Fruit fly (Drosophila melanogaster) whole organism, prepupa: ENCODE measurements around the gene Vha100-2.

Experiments used
- CG10631 ChIP-seq: fragments of 200-800 bp; sonication (Bioruptor generic); optimal IDR thresholded peaks from 2 replicates; lab custom pipeline; 2016; ENCODE audit warnings: missing biosample characterization, missing genetic modification characterization
- CG10669 ChIP-seq: fragments of 200-800 bp; sonication (Bioruptor generic); optimal IDR thresholded peaks from 3 replicates; lab custom pipeline; 2018; ENCODE audit warnings: missing biosample characterization, mild to moderate bottlenecking, missing genetic modification characterization, moderate library complexity
- CG11902 ChIP-seq: fragments of 200-800 bp; sonication (Bioruptor generic); optimal IDR thresholded peaks from 3 replicates; lab custom pipeline; 2016; ENCODE audit warnings: missing biosample characterization, missing genetic modification characterization
- CG15336 ChIP-seq: fragments of 200-800 bp; sonication (Bioruptor generic); IDR thresholded peaks from 2 replicates; pipeline ENCODE4 v1.3.6; 2022; ENCODE audit warnings: missing biosample characterization, missing genetic modification characterization
- CG1621 ChIP-seq: fragments of 200-800 bp; sonication (Bioruptor generic); optimal IDR thresholded peaks from 3 replicates; lab custom pipeline; 2018; ENCODE audit warnings: missing biosample characterization, mild to moderate bottlenecking, missing genetic modification characterization
- CG16779 ChIP-seq: fragments of 200-800 bp; sonication (Bioruptor generic); optimal IDR thresholded peaks from 3 replicates; lab custom pipeline; 2017; ENCODE audit warnings: missing biosample characterization, mild to moderate bottlenecking, missing genetic modification characterization
- CG31627 ChIP-seq: fragments of 200-800 bp; sonication (Bioruptor generic); optimal IDR thresholded peaks from 3 replicates; lab custom pipeline; 2016; ENCODE audit warnings: missing biosample characterization, missing genetic modification characterization
- CG34406 ChIP-seq: fragments of 200-800 bp; sonication (Bioruptor generic); optimal IDR thresholded peaks from 3 replicates; lab custom pipeline; 2016; ENCODE audit warnings: missing biosample characterization, missing genetic modification characterization
- CG3919 ChIP-seq: fragments of 200-800 bp; sonication (Bioruptor generic); optimal IDR thresholded peaks from 3 replicates; lab custom pipeline; 2016; ENCODE audit warnings: missing biosample characterization, missing genetic modification characterization
- CG4318 ChIP-seq: fragments of 200-800 bp; sonication (Bioruptor generic); optimal IDR thresholded peaks from 3 replicates; lab custom pipeline; 2017; ENCODE audit warnings: missing biosample characterization, mild to moderate bottlenecking, missing genetic modification characterization
- CG6163 ChIP-seq: fragments of 200-800 bp; sonication (Bioruptor generic); IDR thresholded peaks from 3 replicates; pipeline ENCODE4 v1.3.6; 2022; ENCODE audit warnings: missing biosample characterization, missing genetic modification characterization
- CG6792 ChIP-seq: fragments of 200-800 bp; sonication (Bioruptor generic); optimal IDR thresholded peaks from 3 replicates; lab custom pipeline; 2016; ENCODE audit warnings: missing biosample characterization, missing genetic modification characterization
- CG6808 ChIP-seq: fragments of 200-800 bp; sonication (Bioruptor generic); optimal IDR thresholded peaks from 3 replicates; lab custom pipeline; 2017; ENCODE audit warnings: missing biosample characterization, missing genetic modification characterization, mild to moderate bottlenecking, moderate library complexity, missing genetic modification reagents
- CG7368 ChIP-seq: fragments of 200-800 bp; sonication (Bioruptor generic); optimal IDR thresholded peaks from 3 replicates; lab custom pipeline; 2016; ENCODE audit warnings: missing biosample characterization, missing genetic modification characterization
- CG8319 ChIP-seq: fragments of 200-800 bp; sonication (Bioruptor generic); optimal IDR thresholded peaks from 3 replicates; lab custom pipeline; 2016; ENCODE audit warnings: missing biosample characterization, missing genetic modification characterization
- Eip75B ChIP-seq: fragments of 200-800 bp; sonication (Bioruptor generic); optimal IDR thresholded peaks from 3 replicates; lab custom pipeline; 2016; ENCODE audit warnings: missing biosample characterization, missing genetic modification characterization
- Eip78C ChIP-seq: fragments of 200-800 bp; sonication (Bioruptor generic); peaks from one replicate; lab custom pipeline; 2016; ENCODE audit warnings: missing biosample characterization, missing genetic modification characterization
- Ets21C ChIP-seq: fragments of 200-800 bp; sonication (Bioruptor generic); optimal IDR thresholded peaks from 3 replicates; lab custom pipeline; 2016; ENCODE audit warnings: missing biosample characterization, missing genetic modification characterization
- Ets96B ChIP-seq: fragments of 200-800 bp; optimal IDR thresholded peaks from 2 replicates; lab custom pipeline; 2019; ENCODE audit warnings: missing biosample characterization, mild to moderate bottlenecking, missing genetic modification characterization, moderate library complexity
- Gug ChIP-seq: fragments of 200-800 bp; sonication (Bioruptor generic); IDR thresholded peaks from 2 replicates; pipeline ENCODE4 v1.3.6; 2022; ENCODE audit warnings: missing biosample characterization, missing genetic modification characterization
- Hr38 ChIP-seq: sonication (Bioruptor generic); optimal IDR thresholded peaks from 2 replicates; lab custom pipeline; 2016; ENCODE audit warnings: missing biosample characterization, missing genetic modification characterization
- Hr39 ChIP-seq: fragments of 200-800 bp; sonication (Bioruptor generic); optimal IDR thresholded peaks from 2 replicates; lab custom pipeline; 2016; ENCODE audit warnings: missing biosample characterization, missing genetic modification characterization
- Hr4 ChIP-seq: fragments of 200-800 bp; sonication (Bioruptor generic); optimal IDR thresholded peaks from 3 replicates; lab custom pipeline; 2016; ENCODE audit warnings: missing biosample characterization, missing genetic modification characterization
- Lpt ChIP-seq: fragments of 200-800 bp; sonication (Bioruptor generic); optimal IDR thresholded peaks from 3 replicates; lab custom pipeline; 2016; ENCODE audit warnings: missing biosample characterization, missing genetic modification characterization
- Met ChIP-seq: fragments of 200-800 bp; sonication (Bioruptor generic); optimal IDR thresholded peaks from 3 replicates; lab custom pipeline; 2016; ENCODE audit warnings: missing biosample characterization, missing genetic modification characterization
- OdsH ChIP-seq: fragments of 200-800 bp; sonication (Bioruptor generic); optimal IDR thresholded peaks from 3 replicates; lab custom pipeline; 2016; ENCODE audit warnings: missing biosample characterization, missing genetic modification characterization
- Sox102F ChIP-seq: fragments of 200-800 bp; sonication (Bioruptor generic); optimal IDR thresholded peaks from 2 replicates; lab custom pipeline; 2016; ENCODE audit warnings: missing biosample characterization, mild to moderate bottlenecking, missing genetic modification characterization
- Sox14 ChIP-seq: fragments of 200-800 bp; sonication (Bioruptor generic); optimal IDR thresholded peaks from 3 replicates; lab custom pipeline; 2016; ENCODE audit warnings: missing biosample characterization, missing genetic modification characterization
- achi ChIP-seq: fragments of 200-800 bp; sonication (Bioruptor generic); optimal IDR thresholded peaks from 3 replicates; lab custom pipeline; 2016; ENCODE audit warnings: missing biosample characterization, missing genetic modification characterization
- acj6 ChIP-seq: fragments of 200-800 bp; sonication (Bioruptor generic); optimal IDR thresholded peaks from 3 replicates; lab custom pipeline; 2016; ENCODE audit warnings: missing biosample characterization, missing genetic modification characterization
- cyc ChIP-seq: fragments of 200-800 bp; sonication (Bioruptor generic); optimal IDR thresholded peaks from 3 replicates; lab custom pipeline; 2016; ENCODE audit warnings: missing biosample characterization, missing genetic modification characterization
- dac ChIP-seq: fragments of 200-800 bp; sonication (Bioruptor generic); optimal IDR thresholded peaks from 2 replicates; lab custom pipeline; 2017; ENCODE audit warnings: missing biosample characterization, mild to moderate bottlenecking, missing genetic modification characterization
- dsx ChIP-seq: fragments of 200-800 bp; optimal IDR thresholded peaks from 3 replicates; lab custom pipeline; 2019; ENCODE audit warnings: missing biosample characterization, mild to moderate bottlenecking, missing genetic modification characterization, moderate library complexity; ENCODE audit not compliant: poor library complexity, severe bottlenecking
- fd85E ChIP-seq: fragments of 200-800 bp; sonication (Bioruptor generic); optimal IDR thresholded peaks from 3 replicates; lab custom pipeline; 2016; ENCODE audit warnings: missing biosample characterization, missing genetic modification characterization
- fkh ChIP-seq: fragments of 200-800 bp; sonication (Bioruptor generic); optimal IDR thresholded peaks from 3 replicates; lab custom pipeline; 2017; ENCODE audit warnings: missing biosample characterization, mild to moderate bottlenecking, missing genetic modification characterization, moderate library complexity
- lz ChIP-seq: fragments of 200-800 bp; sonication (Bioruptor generic); optimal IDR thresholded peaks from 3 replicates; lab custom pipeline; 2016; ENCODE audit warnings: missing biosample characterization, missing genetic modification characterization
- net ChIP-seq: fragments of 200-800 bp; sonication (Bioruptor generic); optimal IDR thresholded peaks from 3 replicates; lab custom pipeline; 2016; ENCODE audit warnings: missing biosample characterization, missing genetic modification characterization
- salr ChIP-seq, 2 experiments: fragments of 200-800 bp; sonication (Bioruptor generic); optimal IDR thresholded peaks; 3 replicates each; lab custom pipeline; 2016 to 2018; ENCODE audit warnings: missing biosample characterization in 2 of 2, missing genetic modification characterization in 2 of 2, mild to moderate bottlenecking in 1 of 2
- spab ChIP-seq: fragments of 200-800 bp; sonication (Bioruptor generic); optimal IDR thresholded peaks from 2 replicates; lab custom pipeline; 2017; ENCODE audit warnings: missing biosample characterization, mild to moderate bottlenecking, missing genetic modification characterization, missing genetic modification reagents
- ss ChIP-seq, 2 experiments: fragments of 200-800 bp; sonication (Bioruptor generic); optimal IDR thresholded peaks; 2 replicates in 1 of 2; 3 replicates in 1 of 2; lab custom pipeline; 2017 to 2018; ENCODE audit warnings: mild to moderate bottlenecking in 2 of 2, missing biosample characterization in 2 of 2, missing genetic modification characterization in 2 of 2, moderate library complexity in 1 of 2
- topi ChIP-seq: fragments of 200-800 bp; sonication (Bioruptor generic); optimal IDR thresholded peaks from 3 replicates; lab custom pipeline; 2016; ENCODE audit warnings: missing biosample characterization, missing genetic modification characterization

The Vha100-2 gene

dm6 chr3R:18422446-18422845, 23.5 kb upstream of the Vha100-2 start:
- TF ChIP-seq salr (GFP tag; optimal IDR thresholded peaks at IDR 0.05; lab: Kevin White, UChicago) (no peak), CG3919 (GFP tag; lab: Kevin White, UChicago) (peak; percentile 18), CG6163 (GFP tag; lab: Robert Waterston, UW) (no peak), CG6808 (no peak), CG31627 (no peak)

dm6 chr3R:18412279-18413214, 13.6 kb upstream of the Vha100-2 start, which contains the start of gene CG31122:
CG31122 (minus strand) TSS chr3R:18412874.
- TF ChIP-seq CG34406 = peak; percentile 9
- no peak for TF ChIP-seq CG8319 (GFP tag; lab: Kevin White, UChicago)
- peak; percentile 19 for TF ChIP-seq dac
- peak in 1 of 2 experiments; percentile 20 for TF ChIP-seq salr (GFP tag; optimal IDR thresholded peaks at IDR 0.05; lab: Kevin White, UChicago)
- peak; percentile 56 for TF ChIP-seq CG31627
- TF ChIP-seq CG1621 (tag; lab: Kevin White, UChicago) = peak; percentile 19
- peak; percentile 47 for TF ChIP-seq Lpt (GFP tag; lab: Kevin White, UChicago)
- TF ChIP-seq Eip78C (GFP tag; lab: Kevin White, UChicago) = peak; percentile 82
- TF ChIP-seq Eip75B (GFP tag; lab: Kevin White, UChicago) = peak; percentile 37
- no peak for TF ChIP-seq achi (GFP tag; lab: Kevin White, UChicago)
- TF ChIP-seq spab = no peak
- no peak for TF ChIP-seq CG16779 (tag; lab: Kevin White, UChicago)
- no peak for TF ChIP-seq net (GFP tag; lab: Kevin White, UChicago)
- peak; percentile 47 for TF ChIP-seq Sox14
- peak; percentile 91 for TF ChIP-seq fkh (GFP tag; lab: Kevin White, UChicago)
- TF ChIP-seq dsx = peak; percentile 20
- peak; percentile 22; the same call in 1 of the 3 replicates for TF ChIP-seq CG6163 (GFP tag; lab: Robert Waterston, UW)
- peak; percentile 12 for TF ChIP-seq Hr4 (GFP tag; lab: Kevin White, UChicago)
- peak; percentile 31 for TF ChIP-seq cyc
- peak; percentile 43 for TF ChIP-seq CG15336 (GFP tag; lab: Robert Waterston, UW)
- TF ChIP-seq CG3919 (GFP tag; lab: Kevin White, UChicago) = peak; percentile 54
- peak; percentile 37 for TF ChIP-seq lz (GFP tag; lab: Kevin White, UChicago)
- peak; percentile 39 for TF ChIP-seq Hr39
- TF ChIP-seq, all 60 proteins: peak for 18

dm6 chr3R:18411205-18411749, 12.3 kb upstream of the Vha100-2 start, which contains the start of gene CG10864:
CG10864 (minus strand) TSS chr3R:18411631.
- TF ChIP-seq Gug (no peak), CG15336 (GFP tag; lab: Robert Waterston, UW) (no peak), CG4318 (GFP tag; lab: Kevin White, UChicago) (no peak), OdsH (no peak), dsx (no peak), Met (GFP tag; lab: Kevin White, UChicago) (no peak), Ets96B (tag; lab: Kevin White, UChicago) (no peak), Eip75B (GFP tag; lab: Kevin White, UChicago) (no peak), Hr4 (GFP tag; lab: Kevin White, UChicago) (no peak), fkh (GFP tag; lab: Kevin White, UChicago) (no peak), CG10669 (GFP tag; lab: Kevin White, UChicago) (no peak)

dm6 chr3R:18404713-18405112, 5.7 kb upstream of the Vha100-2 start, which contains the start of gene CG7685:
CG7685 (plus strand) TSS chr3R:18404940.
- TF ChIP-seq CG3919 (GFP tag; lab: Kevin White, UChicago) (peak; percentile 76), OdsH (peak; percentile 67), Hr39 (peak; percentile 73), CG6792 (GFP tag; lab: Kevin White, UChicago) (peak; percentile 36), CG10631 (GFP tag; lab: Kevin White, UChicago) (peak; percentile 68), topi (GFP tag; lab: Kevin White, UChicago) (peak; percentile 75), CG15336 (GFP tag; lab: Robert Waterston, UW) (peak; percentile 59), Ets21C (GFP tag; lab: Kevin White, UChicago) (peak; percentile 54), Eip75B (GFP tag; lab: Kevin White, UChicago) (peak; percentile 76), acj6 (GFP tag; lab: Kevin White, UChicago) (peak; percentile 63), CG34406 (peak; percentile 42), CG4318 (GFP tag; lab: Kevin White, UChicago) (no peak), ss (GFP tag; optimal IDR thresholded peaks at IDR 0.05; lab: Kevin White, UChicago) (peak; percentile 10 to 50), Hr38 (GFP tag; lab: Kevin White, UChicago) (no peak), CG10669 (GFP tag; lab: Kevin White, UChicago) (peak; percentile 40), Gug (no peak), CG6163 (GFP tag; lab: Robert Waterston, UW) (peak; percentile 54; the same call in 2 of the 3 replicates), fd85E (GFP tag; lab: Kevin White, UChicago) (no peak), CG8319 (GFP tag; lab: Kevin White, UChicago) (peak; percentile 47), Hr4 (GFP tag; lab: Kevin White, UChicago) (peak; percentile 66), Sox102F (GFP tag; lab: Kevin White, UChicago) (no peak), CG7368 (GFP tag; lab: Kevin White, UChicago) (peak; percentile 22), CG11902 (GFP tag; lab: Kevin White, UChicago) (no peak)
